Worm (Caenorhabditis elegans) whole organism, young adult: ENCODE measurements around the gene Y48B6A.5.

Source experiments
- B0261.1 ChIP-seq: sonication (generic microtip); optimal IDR thresholded peaks from 2 replicates; lab custom pipeline; 2016; ENCODE audit warnings: mild to moderate bottlenecking, missing genetic modification characterization, moderate library complexity, missing compliant biosample characterization
- C06A6.2 ChIP-seq: fragments of 200-800 bp; sonication (Bioruptor generic); conservative IDR thresholded peaks from 2 replicates; pipeline ENCODE4 v1.3.6; 2022; ENCODE audit warnings: missing genetic modification characterization, missing compliant biosample characterization
- C17E4.6 ChIP-seq: fragments of 200-800 bp; sonication (Bioruptor generic); IDR thresholded peaks from 2 replicates; pipeline ENCODE4 v1.3.6; 2022; ENCODE audit warnings: missing genetic modification reagents, missing genetic modification characterization, missing compliant biosample characterization
- F22D6.2 ChIP-seq: sonication (generic microtip); optimal IDR thresholded peaks from 2 replicates; lab custom pipeline; 2016; ENCODE audit warnings: mild to moderate bottlenecking, missing genetic modification characterization, missing compliant biosample characterization
- F33H1.4 ChIP-seq: fragments of 200-800 bp; sonication (Bioruptor generic); IDR thresholded peaks from 2 replicates; pipeline ENCODE4 v1.3.6; 2022; ENCODE audit warnings: missing genetic modification reagents, missing genetic modification characterization, missing compliant biosample characterization
- F37B4.10 ChIP-seq: fragments of 200-800 bp; sonication (Bioruptor generic); IDR thresholded peaks from 2 replicates; pipeline ENCODE4 v1.3.6; 2022; ENCODE audit warnings: missing genetic modification characterization, missing compliant biosample characterization
- K11D2.4 ChIP-seq: fragments of 200-800 bp; sonication (Bioruptor generic); IDR thresholded peaks from 2 replicates; pipeline ENCODE4 v1.3.6; 2022; ENCODE audit warnings: missing genetic modification reagents, missing genetic modification characterization, missing compliant biosample characterization
- K12H6.12 ChIP-seq: fragments of 200-800 bp; sonication (Bioruptor generic); optimal IDR thresholded peaks from 2 replicates; lab custom pipeline; 2018; ENCODE audit warnings: mild to moderate bottlenecking, missing genetic modification characterization, missing compliant biosample characterization
- T07F8.4 ChIP-seq: sonication (generic microtip); optimal IDR thresholded peaks from 2 replicates; lab custom pipeline; 2016; ENCODE audit warnings: mild to moderate bottlenecking, missing genetic modification characterization, moderate library complexity, missing compliant biosample characterization
- Y53F4B.3 ChIP-seq: fragments of 200-800 bp; sonication (Bioruptor generic); IDR thresholded peaks from 2 replicates; pipeline ENCODE4 v1.3.6; 2022; ENCODE audit warnings: missing genetic modification reagents, missing genetic modification characterization, missing compliant biosample characterization
- Y53G8AR.9 ChIP-seq: fragments of 200-800 bp; sonication (Bioruptor generic); conservative IDR thresholded peaks from 2 replicates; pipeline ENCODE4 v1.3.6; 2022; ENCODE audit warnings: missing genetic modification reagents, missing genetic modification characterization, missing compliant biosample characterization
- Y67H2A.10 ChIP-seq: fragments of 200-800 bp; sonication (Bioruptor generic); conservative IDR thresholded peaks from 2 replicates; pipeline ENCODE4 v1.3.6; 2022; ENCODE audit warnings: missing genetic modification reagents, missing genetic modification characterization, missing compliant biosample characterization
- ZK185.1 ChIP-seq: sonication (generic microtip); optimal IDR thresholded peaks from 2 replicates; lab custom pipeline; 2016; ENCODE audit warnings: mild to moderate bottlenecking, missing genetic modification characterization, missing compliant biosample characterization; ENCODE audit not compliant: poor library complexity, severe bottlenecking
- akir-1 ChIP-seq: fragments of 200-800 bp; sonication (Bioruptor generic); optimal IDR thresholded peaks from 2 replicates; lab custom pipeline; 2018; ENCODE audit warnings: mild to moderate bottlenecking, missing genetic modification characterization, moderate library complexity, missing compliant biosample characterization
- ama-1 ChIP-seq, 3 experiments: fragments of 150-350 bp in 1 of 3; sonication (generic microtip) in 2 of 3; optimal IDR thresholded peaks; 2 replicates each; lab custom pipeline; 2014 to 2018; ENCODE audit warnings: missing biosample characterization in 2 of 3, missing genetic modification characterization in 2 of 3, missing genetic modification reagents in 2 of 3
- aptf-3 ChIP-seq: fragments of 200-800 bp; sonication (Bioruptor generic); IDR thresholded peaks from 2 replicates; pipeline ENCODE4 v1.3.6; 2022; ENCODE audit warnings: missing genetic modification characterization, missing compliant biosample characterization
- bed-2 ChIP-seq: fragments of 200-800 bp; sonication (Bioruptor generic); IDR thresholded peaks from 2 replicates; pipeline ENCODE4 v1.3.6; 2022; ENCODE audit warnings: missing genetic modification reagents, missing genetic modification characterization, missing compliant biosample characterization
- cebp-1 ChIP-seq, 2 experiments: fragments of 200-800 bp in 1 of 2; sonication (Bioruptor generic) in 1 of 2; sonication (generic microtip) in 1 of 2; IDR thresholded peaks in 1 of 2; optimal IDR thresholded peaks in 1 of 2; 2 replicates each; pipeline versions ENCODE4 v1.3.6 to Lab custom; 2017 to 2022; ENCODE audit warnings: missing compliant biosample characterization in 2 of 2, missing genetic modification characterization in 2 of 2, mild to moderate bottlenecking in 1 of 2, missing genetic modification reagents in 1 of 2, moderate library complexity in 1 of 2
- ceh-100 ChIP-seq: fragments of 200-800 bp; sonication (Bioruptor generic); IDR thresholded peaks from 2 replicates; pipeline ENCODE4 v1.3.6; 2022; ENCODE audit warnings: missing genetic modification reagents, missing genetic modification characterization, missing compliant biosample characterization
- ceh-91 ChIP-seq: fragments of 200-800 bp; sonication (Bioruptor generic); IDR thresholded peaks from 2 replicates; pipeline ENCODE4 v1.3.6; 2022; ENCODE audit warnings: missing genetic modification reagents, missing genetic modification characterization, missing compliant biosample characterization
- die-1 ChIP-seq: sonication (generic microtip); optimal IDR thresholded peaks from 2 replicates; lab custom pipeline; 2016; ENCODE audit warnings: missing genotype, mild to moderate bottlenecking, missing genetic modification characterization, missing compliant biosample characterization
- dox-1 ChIP-seq: fragments of 200-800 bp; sonication (Bioruptor generic); IDR thresholded peaks from 2 replicates; pipeline ENCODE4 v1.3.6; 2022; ENCODE audit warnings: missing genetic modification reagents, missing genetic modification characterization, missing compliant biosample characterization
- egl-44 ChIP-seq: fragments of 200-800 bp; sonication (Bioruptor generic); IDR thresholded peaks from 2 replicates; pipeline ENCODE4 v1.3.6; 2022; ENCODE audit warnings: missing genetic modification reagents, missing genetic modification characterization, missing compliant biosample characterization
- ekl-4 ChIP-seq: fragments of 200-800 bp; sonication (Bioruptor generic); IDR thresholded peaks from 2 replicates; pipeline ENCODE4 v1.3.6; 2022; ENCODE audit warnings: missing genetic modification reagents, missing genetic modification characterization, missing compliant biosample characterization
- fkh-3 ChIP-seq: sonication (generic microtip); optimal IDR thresholded peaks from 2 replicates; lab custom pipeline; 2016; ENCODE audit warnings: mild to moderate bottlenecking, missing genetic modification characterization, missing compliant biosample characterization
- hlh-12 ChIP-seq: sonication (generic microtip); optimal IDR thresholded peaks from 2 replicates; lab custom pipeline; 2016; ENCODE audit warnings: missing genetic modification characterization, missing compliant biosample characterization
- hmg-20 ChIP-seq: fragments of 200-800 bp; sonication (Bioruptor generic); IDR thresholded peaks from 2 replicates; pipeline ENCODE4 v1.3.6; 2022; ENCODE audit warnings: missing genetic modification reagents, missing genetic modification characterization, missing compliant biosample characterization
- hsf-1 ChIP-seq: fragments of 200-800 bp; sonication (Bioruptor generic); IDR thresholded peaks from 2 replicates; pipeline ENCODE4 v1.3.6; 2022; ENCODE audit warnings: missing genetic modification reagents, missing genetic modification characterization, missing compliant biosample characterization
- lag-1 ChIP-seq: fragments of 200-800 bp; sonication (Bioruptor generic); IDR thresholded peaks from 2 replicates; pipeline ENCODE4 v1.3.6; 2022; ENCODE audit warnings: missing genetic modification reagents, missing genetic modification characterization, missing compliant biosample characterization
- lin-35 ChIP-seq, 3 experiments: fragments of 150-350 bp in 2 of 3; sonication (generic microtip) in 1 of 3; optimal IDR thresholded peaks; 2 replicates each; lab custom pipeline; 2014 to 2018; ENCODE audit warnings: missing biosample characterization in 3 of 3, missing genetic modification characterization in 3 of 3, missing genetic modification reagents in 3 of 3
- madf-6 ChIP-seq: fragments of 200-800 bp; sonication (Bioruptor generic); IDR thresholded peaks from 2 replicates; pipeline ENCODE4 v1.3.6; 2022; ENCODE audit warnings: missing genetic modification reagents, missing genetic modification characterization, missing compliant biosample characterization
- madf-8 ChIP-seq: fragments of 200-800 bp; sonication (Bioruptor generic); conservative IDR thresholded peaks from 2 replicates; pipeline ENCODE4 v1.3.6; 2022; ENCODE audit warnings: missing genetic modification reagents, missing genetic modification characterization, missing compliant biosample characterization
- mcd-1 ChIP-seq: fragments of 200-800 bp; sonication (Bioruptor generic); IDR thresholded peaks from 2 replicates; pipeline ENCODE4 v1.3.6; 2022; ENCODE audit warnings: missing genetic modification reagents, missing genetic modification characterization, missing compliant biosample characterization
- mes-4 ChIP-seq: sonication (generic microtip); optimal IDR thresholded peaks from 2 replicates; lab custom pipeline; 2016; ENCODE audit warnings: missing genotype, missing genetic modification characterization, missing compliant biosample characterization
- nhr-80 ChIP-seq: sonication (generic microtip); optimal IDR thresholded peaks from 2 replicates; lab custom pipeline; 2016; ENCODE audit warnings: missing genetic modification characterization, missing compliant biosample characterization
- pbrm-1 ChIP-seq: fragments of 200-800 bp; sonication (Bioruptor generic); IDR thresholded peaks from 2 replicates; pipeline ENCODE4 v1.3.6; 2022; ENCODE audit warnings: missing genetic modification reagents, missing genetic modification characterization, missing compliant biosample characterization
- pha-4 ChIP-seq: fragments of 150-350 bp; sonication (generic microtip); optimal IDR thresholded peaks from 2 replicates; lab custom pipeline; 2014; ENCODE audit warnings: missing biosample characterization, missing genetic modification reagents, missing genetic modification characterization
- rec-8 ChIP-seq, 2 experiments: sonication (generic microtip); optimal IDR thresholded peaks; 2 replicates each; lab custom pipeline; 2016; ENCODE audit warnings: mild to moderate bottlenecking in 2 of 2, missing genetic modification characterization in 2 of 2, missing genetic modification reagents in 2 of 2, missing genotype in 2 of 2, missing biosample characterization in 1 of 2, missing compliant biosample characterization in 1 of 2, moderate library complexity in 1 of 2
- rpc-1 ChIP-seq, 2 experiments: fragments of 150-350 bp in 1 of 2; sonication (generic microtip) in 1 of 2; optimal IDR thresholded peaks; 2 replicates each; lab custom pipeline; 2014 to 2018; ENCODE audit warnings: missing biosample characterization in 1 of 2, missing genetic modification characterization in 1 of 2, missing genetic modification reagents in 1 of 2, missing genotype in 1 of 2
- snpc-1.1 ChIP-seq: sonication (generic microtip); optimal IDR thresholded peaks from 2 replicates; lab custom pipeline; 2017; ENCODE audit warnings: missing genetic modification characterization, mild to moderate bottlenecking, missing compliant biosample characterization, antibody characterized with exemption, moderate library complexity, missing genotype, missing genetic modification reagents; ENCODE audit not compliant: insufficient read depth
- somi-1 ChIP-seq: fragments of 200-800 bp; sonication (Bioruptor generic); optimal IDR thresholded peaks from 2 replicates; lab custom pipeline; 2018; ENCODE audit warnings: mild to moderate bottlenecking, missing genetic modification characterization, missing compliant biosample characterization
- unc-130 ChIP-seq: sonication (generic microtip); optimal IDR thresholded peaks from 2 replicates; lab custom pipeline; 2016; ENCODE audit warnings: missing genetic modification reagents, missing genetic modification characterization, missing compliant biosample characterization
- unc-62 ChIP-seq: fragments of 150-350 bp; optimal IDR thresholded peaks from 2 replicates; lab custom pipeline; 2014; ENCODE audit warnings: missing biosample characterization, missing genetic modification reagents, missing genetic modification characterization
- xnd-1 ChIP-seq: sonication (generic microtip); optimal IDR thresholded peaks from 2 replicates; lab custom pipeline; 2016; ENCODE audit warnings: missing genotype, missing genetic modification reagents, missing genetic modification characterization, missing compliant biosample characterization
- ztf-28 ChIP-seq: fragments of 200-800 bp; sonication (Bioruptor generic); IDR thresholded peaks from 2 replicates; pipeline ENCODE4 v1.3.6; 2022; ENCODE audit warnings: missing genetic modification reagents, missing genetic modification characterization, missing compliant biosample characterization
- ztf-3 ChIP-seq: fragments of 200-800 bp; sonication (Bioruptor generic); optimal IDR thresholded peaks from 2 replicates; lab custom pipeline; 2018; ENCODE audit warnings: mild to moderate bottlenecking, missing genetic modification characterization, missing compliant biosample characterization
- ztf-6 ChIP-seq: fragments of 200-800 bp; sonication (Bioruptor generic); IDR thresholded peaks from 2 replicates; pipeline ENCODE4 v1.3.6; 2022; ENCODE audit warnings: missing genetic modification reagents, missing genetic modification characterization, missing compliant biosample characterization

Y48B6A.5 gene

DNA sequence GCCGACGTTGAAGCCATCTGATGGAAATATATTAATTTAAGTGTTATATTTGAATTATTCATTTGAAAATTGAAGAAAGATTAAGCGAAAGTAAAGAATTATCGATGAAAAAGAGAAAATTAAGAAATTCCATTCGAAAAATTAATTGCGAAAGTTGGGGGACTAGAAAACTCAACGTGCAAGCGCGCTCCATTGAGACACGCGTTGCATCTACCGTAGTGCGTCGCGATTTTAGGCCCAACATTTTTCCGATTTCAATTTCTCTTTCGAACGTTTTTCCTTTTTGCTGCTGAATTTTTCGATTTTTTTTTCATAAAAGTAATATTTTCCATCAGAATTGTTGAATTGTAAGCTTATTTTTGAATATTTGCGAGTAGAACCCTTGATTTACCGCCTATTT is 20.6 kb downstream of the Y48B6A.5 start, which contains the start of gene Y48B6A.1 (continued):
- peak; percentile 84 for TF ChIP-seq nhr-80
- TF ChIP-seq F22D6.2 = peak; percentile 38
- TF ChIP-seq Y67H2A.10 (GFP tag; lab: Robert Waterston, UW) = peak; percentile 76
- no peak for TF ChIP-seq ztf-3
- peak in 1 of 2 experiments; percentile 70 for TF ChIP-seq rec-8 (tag; optimal IDR thresholded peaks at IDR 0.05; lab: Kevin White, UChicago)
- TF ChIP-seq dox-1 = peak; percentile 97
- peak; percentile 99 for TF ChIP-seq mcd-1 (GFP tag; lab: Robert Waterston, UW)
- peak; percentile 96 for TF ChIP-seq ztf-28 (GFP tag; lab: Robert Waterston, UW)
- TF ChIP-seq mes-4 (tag; lab: Kevin White, UChicago) = no peak
- TF ChIP-seq aptf-3 (GFP tag; lab: Robert Waterston, UW) = no peak
- 0 out of 2 replicates have a peak, but pooled peaks have one; percentile 46 for TF ChIP-seq egl-44 (GFP tag; lab: Robert Waterston, UW)
- peak; percentile 91 for TF ChIP-seq pbrm-1 (GFP tag; lab: Robert Waterston, UW)
- peak; percentile 87 for TF ChIP-seq ceh-91 (GFP tag; lab: Robert Waterston, UW)
- peak; percentile 80; the same call in 1 of the 2 replicates for TF ChIP-seq bed-2 (GFP tag; lab: Robert Waterston, UW)
- peak; percentile 29 for TF ChIP-seq pha-4 (tag; lab: Kevin White, UChicago)
- peak; percentile 93 for TF ChIP-seq unc-130 (GFP tag; lab: Kevin White, UChicago)
- TF ChIP-seq F33H1.4 (GFP tag; lab: Robert Waterston, UW) = peak; percentile 76
- no peak for TF ChIP-seq F37B4.10 (GFP tag; lab: Robert Waterston, UW)
- TF ChIP-seq hsf-1 = peak; percentile 49; the same call in 1 of the 2 replicates
- TF ChIP-seq hlh-12 (tag; lab: Kevin White, UChicago) = no peak
- 0 out of 2 replicates have a peak, but pooled peaks have one; percentile 20 for TF ChIP-seq C17E4.6 (GFP tag; lab: Robert Waterston, UW)
- TF ChIP-seq K11D2.4 = peak; percentile 86
- TF ChIP-seq xnd-1 = peak; percentile 35
- peak; percentile 81 for TF ChIP-seq cebp-1 (GFP tag; IDR thresholded peaks at IDR 0.05; lab: Robert Waterston, UW)
- peak; percentile 88 for TF ChIP-seq cebp-1 (tag; optimal IDR thresholded peaks at IDR 0.05; lab: Kevin White, UChicago)
- TF ChIP-seq rpc-1 (optimal IDR thresholded peaks at IDR 0.05; lab: Kevin White, UChicago) = no peak
- peak; percentile 3 for TF ChIP-seq rpc-1 (tag; optimal IDR thresholded peaks at IDR 0.05; lab: Kevin White, UChicago)
- TF ChIP-seq madf-8 (GFP tag; lab: Robert Waterston, UW) = peak; percentile 68
- peak; percentile 64 for TF ChIP-seq snpc-1.1 (tag; lab: Kevin White, UChicago)
- peak in 2 of 3 experiments; percentile 39 to 90 for TF ChIP-seq lin-35 (GFP tag; optimal IDR thresholded peaks at IDR 0.05; lab: Kevin White, UChicago)
- no peak for TF ChIP-seq fkh-3
- TF ChIP-seq die-1 (tag; lab: Kevin White, UChicago) = peak; percentile 2
- no peak for TF ChIP-seq Y53F4B.3 (GFP tag; lab: Robert Waterston, UW)
- TF ChIP-seq K12H6.12 (tag; lab: Kevin White, UChicago) = peak; percentile 91
- peak; percentile 88 for TF ChIP-seq ztf-6 (GFP tag; lab: Robert Waterston, UW)
- peak; percentile 69; the same call in 1 of the 2 replicates for TF ChIP-seq lag-1 (GFP tag; lab: Robert Waterston, UW)
- TF ChIP-seq ZK185.1 = no peak
- no peak for TF ChIP-seq T07F8.4
- peak; percentile 89 for TF ChIP-seq ekl-4 (GFP tag; lab: Robert Waterston, UW)
- peak; percentile 93 for TF ChIP-seq Y53G8AR.9
- no peak for TF ChIP-seq hmg-20 (GFP tag; lab: Robert Waterston, UW)
- no peak for TF ChIP-seq unc-62 (GFP tag; lab: Kevin White, UChicago)
- peak; percentile 89 for TF ChIP-seq ceh-100 (GFP tag; lab: Robert Waterston, UW)
- no peak; the same call in 1 of the 2 replicates for TF ChIP-seq C06A6.2 (GFP tag; lab: Robert Waterston, UW)
- TF ChIP-seq madf-6 = peak; percentile 80
- TF ChIP-seq B0261.1 (tag; lab: Kevin White, UChicago) = peak; percentile 16
- peak; percentile 32 for TF ChIP-seq somi-1 (GFP tag; lab: Kevin White, UChicago)
- no peak for TF ChIP-seq akir-1 (GFP tag; lab: Kevin White, UChicago)
- no peak for TF ChIP-seq ama-1 (optimal IDR thresholded peaks at IDR 0.05; lab: Kevin White, UChicago)
- no peak for TF ChIP-seq ama-1 (GFP tag; optimal IDR thresholded peaks at IDR 0.05; lab: Kevin White, UChicago)
